Fruit fly (Drosophila melanogaster) whole organism, embryonic: ENCODE data around the gene CG10651.

Experiments
- Atf6 ChIP-seq: fragments of 200-800 bp; sonication (Bioruptor generic); IDR thresholded peaks from 2 replicates; pipeline ENCODE4 v1.3.6; 2022; ENCODE audit warnings: missing biosample characterization, missing genetic modification characterization
- CG13123 ChIP-seq: fragments of 200-800 bp; sonication (Bioruptor generic); optimal IDR thresholded peaks from 2 replicates; lab custom pipeline; 2016; ENCODE audit warnings: missing biosample characterization, missing genetic modification characterization
- CG1603 ChIP-seq: fragments of 200-800 bp; sonication (Bioruptor generic); optimal IDR thresholded peaks from 2 replicates; lab custom pipeline; 2019; ENCODE audit warnings: missing biosample characterization, mild to moderate bottlenecking, missing genetic modification characterization, moderate library complexity
- CG1647 ChIP-seq: fragments of 200-800 bp; sonication (Bioruptor generic); optimal IDR thresholded peaks from 3 replicates; lab custom pipeline; 2016; ENCODE audit warnings: missing biosample characterization, missing genetic modification characterization
- CG16815 ChIP-seq: fragments of 200-800 bp; sonication (Bioruptor generic); optimal IDR thresholded peaks from 3 replicates; lab custom pipeline; 2017; ENCODE audit warnings: missing biosample characterization, mild to moderate bottlenecking, missing genetic modification characterization
- CG17612 ChIP-seq: fragments of 200-800 bp; sonication (Bioruptor generic); IDR thresholded peaks from 2 replicates; pipeline ENCODE4 v1.3.6; 2022; ENCODE audit warnings: missing biosample characterization, missing genetic modification characterization
- CG17912 ChIP-seq: fragments of 200-800 bp; sonication (Bioruptor generic); optimal IDR thresholded peaks from 2 replicates; lab custom pipeline; 2018; ENCODE audit warnings: missing biosample characterization, mild to moderate bottlenecking, missing genetic modification characterization
- CG2202 ChIP-seq: fragments of 200-800 bp; sonication (Bioruptor generic); optimal IDR thresholded peaks from 2 replicates; lab custom pipeline; 2018; ENCODE audit warnings: missing biosample characterization, mild to moderate bottlenecking, missing genetic modification characterization
- CG2678 ChIP-seq: fragments of 200-800 bp; sonication (Bioruptor generic); optimal IDR thresholded peaks from 3 replicates; lab custom pipeline; 2019; ENCODE audit warnings: missing biosample characterization, mild to moderate bottlenecking, missing genetic modification characterization, moderate library complexity
- CG2712 ChIP-seq: fragments of 200-800 bp; optimal IDR thresholded peaks from 3 replicates; lab custom pipeline; 2019; ENCODE audit warnings: missing biosample characterization, mild to moderate bottlenecking, missing genetic modification characterization, moderate library complexity
- CG2875 ChIP-seq: fragments of 200-800 bp; sonication (Bioruptor generic); optimal IDR thresholded peaks from 2 replicates; lab custom pipeline; 2017; ENCODE audit warnings: missing biosample characterization, mild to moderate bottlenecking, missing genetic modification characterization, missing genetic modification reagents
- CG3847 ChIP-seq: fragments of 200-800 bp; sonication (Bioruptor generic); IDR thresholded peaks from 2 replicates; pipeline ENCODE4 v1.3.6; 2022; ENCODE audit warnings: missing biosample characterization, missing genetic modification characterization
- CG6175 ChIP-seq: fragments of 200-800 bp; sonication (Bioruptor generic); IDR thresholded peaks from 3 replicates; pipeline ENCODE4 v1.3.6; 2022; ENCODE audit warnings: missing biosample characterization, missing genetic modification characterization
- CG7357 ChIP-seq: fragments of 200-800 bp; sonication (Bioruptor generic); IDR thresholded peaks from 3 replicates; pipeline ENCODE4 v1.3.6; 2022; ENCODE audit warnings: missing biosample characterization, missing genetic modification characterization
- CG8478 ChIP-seq: fragments of >200 bp; optimal IDR thresholded peaks from 2 replicates; lab custom pipeline; 2018
- CG9727 ChIP-seq: fragments of 200-800 bp; sonication (Bioruptor generic); optimal IDR thresholded peaks from 3 replicates; lab custom pipeline; 2017; ENCODE audit warnings: missing biosample characterization, mild to moderate bottlenecking, missing genetic modification characterization
- Doc2 ChIP-seq: fragments of 200-800 bp; sonication (Bioruptor generic); IDR thresholded peaks from 2 replicates; pipeline ENCODE4 v1.3.6; 2022; ENCODE audit warnings: missing biosample characterization, missing genetic modification characterization
- HLHmδ ChIP-seq: fragments of 200-800 bp; sonication (Bioruptor generic); optimal IDR thresholded peaks from 2 replicates; lab custom pipeline; 2018; ENCODE audit warnings: missing biosample characterization, mild to moderate bottlenecking, missing genetic modification characterization, moderate library complexity
- Hr3 ChIP-seq: fragments of 200-800 bp; sonication (Bioruptor generic); optimal IDR thresholded peaks from 3 replicates; lab custom pipeline; 2016; ENCODE audit warnings: missing biosample characterization, missing genetic modification characterization
- Hr39 ChIP-seq: fragments of >200 bp; optimal IDR thresholded peaks from 2 replicates; lab custom pipeline; 2017
- Kr ChIP-seq: fragments of 200-800 bp; sonication (Bioruptor generic); optimal IDR thresholded peaks from 2 replicates; lab custom pipeline; 2017; ENCODE audit warnings: missing biosample characterization, mild to moderate bottlenecking, missing genetic modification characterization
- MTF-1 ChIP-seq: fragments of 200-800 bp; sonication (Bioruptor generic); optimal IDR thresholded peaks from 2 replicates; lab custom pipeline; 2018; ENCODE audit warnings: missing biosample characterization, mild to moderate bottlenecking, missing genetic modification characterization, borderline replicate concordance
- Meics ChIP-seq: fragments of 200-800 bp; sonication (Bioruptor generic); optimal IDR thresholded peaks from 2 replicates; lab custom pipeline; 2017; ENCODE audit warnings: missing biosample characterization, mild to moderate bottlenecking, missing genetic modification characterization
- Side ChIP-seq: fragments of 200-800 bp; sonication (Bioruptor generic); optimal IDR thresholded peaks from 2 replicates; lab custom pipeline; 2016; ENCODE audit warnings: missing biosample characterization, missing genetic modification characterization
- Sox100B ChIP-seq: fragments of 200-800 bp; sonication (Bioruptor generic); optimal IDR thresholded peaks from 3 replicates; lab custom pipeline; 2018; ENCODE audit warnings: missing biosample characterization, mild to moderate bottlenecking, missing genetic modification characterization
- TFAM ChIP-seq: fragments of 200-800 bp; sonication (Bioruptor generic); optimal IDR thresholded peaks from 2 replicates; lab custom pipeline; 2017; ENCODE audit warnings: missing biosample characterization, missing genetic modification characterization, inconsistent platforms
- ara ChIP-seq: fragments of 200-800 bp; sonication (Bioruptor generic); IDR thresholded peaks from 2 replicates; pipeline ENCODE4 v1.3.6; 2022; ENCODE audit warnings: missing biosample characterization, missing genetic modification characterization
- ase ChIP-seq: fragments of 200-800 bp; sonication (Bioruptor generic); IDR thresholded peaks from 3 replicates; pipeline ENCODE4 v1.3.6; 2022; ENCODE audit warnings: missing biosample characterization, missing genetic modification characterization
- btn ChIP-seq: fragments of 200-800 bp; sonication (Bioruptor generic); optimal IDR thresholded peaks from 2 replicates; lab custom pipeline; 2016; ENCODE audit warnings: missing biosample characterization, missing genetic modification characterization
- corto ChIP-seq: fragments of 200-800 bp; sonication (Bioruptor generic); optimal IDR thresholded peaks from 2 replicates; lab custom pipeline; 2016; ENCODE audit warnings: missing biosample characterization, mild to moderate bottlenecking, missing genetic modification characterization, moderate library complexity
- crc ChIP-seq: fragments of 200-800 bp; sonication (Bioruptor generic); optimal IDR thresholded peaks from 2 replicates; lab custom pipeline; 2016; ENCODE audit warnings: missing biosample characterization, missing genetic modification characterization
- crol ChIP-seq: fragments of 200-800 bp; sonication (Bioruptor generic); IDR thresholded peaks from 2 replicates; pipeline ENCODE4 v1.3.6; 2022; ENCODE audit warnings: missing biosample characterization, missing genetic modification characterization
- eve ChIP-seq, 2 experiments: fragments of >200 bp; optimal IDR thresholded peaks; 2 replicates each; lab custom pipeline; 2017; ENCODE audit warnings: missing biosample characterization in 2 of 2, missing genetic modification characterization in 2 of 2
- fd96Cb ChIP-seq: fragments of 200-800 bp; sonication (Bioruptor generic); optimal IDR thresholded peaks from 2 replicates; lab custom pipeline; 2018; ENCODE audit warnings: missing biosample characterization, mild to moderate bottlenecking, missing genetic modification characterization, moderate library complexity
- ftz-f1 ChIP-seq: fragments of 200-800 bp; sonication (Bioruptor generic); optimal IDR thresholded peaks from 2 replicates; lab custom pipeline; 2016; ENCODE audit warnings: missing biosample characterization, missing genetic modification characterization
- gsb-n ChIP-seq: fragments of 200-800 bp; sonication (Bioruptor generic); optimal IDR thresholded peaks from 3 replicates; lab custom pipeline; 2018; ENCODE audit warnings: missing biosample characterization, mild to moderate bottlenecking, missing genetic modification characterization
- her ChIP-seq: fragments of 200-800 bp; sonication (Bioruptor generic); optimal IDR thresholded peaks from 2 replicates; lab custom pipeline; 2016; ENCODE audit warnings: missing biosample characterization, missing genetic modification characterization
- hkb ChIP-seq, 2 experiments: fragments of 200-800 bp in 1 of 2; fragments of >200 bp in 1 of 2; sonication (Bioruptor generic) in 1 of 2; IDR thresholded peaks in 1 of 2; optimal IDR thresholded peaks in 1 of 2; 2 replicates each; pipeline versions ENCODE4 v1.3.6 to Lab custom; 2017 to 2022; ENCODE audit warnings: missing biosample characterization in 1 of 2, missing genetic modification characterization in 1 of 2
- jing ChIP-seq: fragments of 200-800 bp; sonication (Bioruptor generic); optimal IDR thresholded peaks from 2 replicates; lab custom pipeline; 2018; ENCODE audit warnings: missing biosample characterization, mild to moderate bottlenecking, missing genetic modification characterization
- lola ChIP-seq, 3 experiments: fragments of >200 bp in 2 of 3; fragments of 200-800 bp in 1 of 3; sonication (Bioruptor generic) in 1 of 3; optimal IDR thresholded peaks; 2 replicates each; lab custom pipeline; 2017 to 2019; ENCODE audit warnings: missing biosample characterization in 3 of 3, missing genetic modification characterization in 3 of 3, mild to moderate bottlenecking in 1 of 3, moderate library complexity in 1 of 3
- luna ChIP-seq: fragments of 200-800 bp; sonication (Bioruptor generic); optimal IDR thresholded peaks from 2 replicates; lab custom pipeline; 2016; ENCODE audit warnings: missing biosample characterization, missing genetic modification characterization
- pb ChIP-seq: fragments of 200-800 bp; sonication (Bioruptor generic); optimal IDR thresholded peaks from 3 replicates; lab custom pipeline; 2016; ENCODE audit warnings: missing biosample characterization, missing genetic modification characterization
- ro ChIP-seq: fragments of 200-800 bp; sonication (Bioruptor generic); IDR thresholded peaks from 2 replicates; pipeline ENCODE4 v1.3.6; 2022; ENCODE audit warnings: missing biosample characterization, missing genetic modification characterization
- run ChIP-seq: fragments of 200-800 bp; sonication (Bioruptor generic); optimal IDR thresholded peaks from 3 replicates; lab custom pipeline; 2018; ENCODE audit warnings: missing biosample characterization, mild to moderate bottlenecking, missing genetic modification characterization
- sens-2 ChIP-seq: fragments of 200-800 bp; sonication (Bioruptor generic); IDR thresholded peaks from 2 replicates; pipeline ENCODE4 v1.3.6; 2022; ENCODE audit warnings: missing biosample characterization, missing genetic modification characterization
- sima ChIP-seq: fragments of 200-800 bp; sonication (Bioruptor generic); optimal IDR thresholded peaks from 2 replicates; lab custom pipeline; 2016; ENCODE audit warnings: missing biosample characterization, missing genetic modification characterization
- ttk ChIP-seq: fragments of 200-800 bp; sonication (Bioruptor generic); IDR thresholded peaks from 2 replicates; pipeline ENCODE4 v2.1.2; 2022; ENCODE audit warnings: missing biosample characterization, missing genetic modification characterization
- tx ChIP-seq: fragments of 200-800 bp; sonication (Bioruptor generic); optimal IDR thresholded peaks from 2 replicates; lab custom pipeline; 2016; ENCODE audit warnings: missing biosample characterization, missing genetic modification characterization
- unpg ChIP-seq: fragments of 200-800 bp; sonication (Bioruptor generic); optimal IDR thresholded peaks from 3 replicates; lab custom pipeline; 2018; ENCODE audit warnings: missing biosample characterization, mild to moderate bottlenecking, missing genetic modification characterization, moderate library complexity

CG10651 gene

DNA sequence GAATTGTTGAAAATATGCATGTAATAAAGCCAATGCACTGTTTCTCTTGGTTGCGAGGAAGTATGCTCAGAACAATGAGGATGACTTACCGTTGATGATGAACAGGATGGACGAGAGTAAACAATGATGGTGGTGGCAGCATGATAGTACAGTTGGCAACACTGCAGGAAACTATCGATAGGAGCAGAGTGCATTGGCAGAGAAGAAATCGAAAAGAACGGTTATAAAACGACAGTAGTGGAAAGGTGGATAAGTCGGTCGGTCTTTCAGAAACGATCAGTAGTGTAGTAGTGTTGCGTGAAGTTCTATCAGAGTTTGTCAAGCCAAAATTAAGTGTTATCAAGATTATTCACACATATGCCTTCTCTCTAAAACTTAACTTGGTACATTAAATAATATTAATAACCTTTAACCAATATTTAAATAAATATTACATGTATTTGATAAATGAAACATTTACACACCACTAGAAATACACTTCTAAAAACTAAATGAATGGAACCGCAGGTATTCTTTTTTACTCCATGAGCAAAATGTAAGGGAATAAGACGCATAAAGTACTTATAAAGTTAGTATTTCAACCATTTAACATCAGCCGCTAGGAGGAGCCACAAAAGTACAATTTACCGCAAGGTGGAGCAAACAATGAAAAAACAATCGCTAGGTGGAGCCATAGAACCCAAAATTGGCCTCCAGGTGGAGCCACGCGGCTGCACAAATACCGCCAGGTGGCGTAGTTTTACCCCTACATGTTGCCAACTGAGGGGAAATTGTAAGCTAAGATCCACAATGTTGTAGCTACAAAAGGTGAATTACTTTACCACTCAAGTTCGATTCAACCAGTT lies 14.1 kb downstream of the CG10651 start (continued):
- TF ChIP-seq Sox100B (GFP tag; lab: Kevin White, UChicago): peak; percentile 57
- TF ChIP-seq CG9727 (GFP tag; lab: Kevin White, UChicago): peak; percentile 85
- peak; percentile 10 for TF ChIP-seq run (tag; lab: Kevin White, UChicago)
- TF ChIP-seq ro (GFP tag; lab: Robert Waterston, UW): peak; percentile 86
- peak; percentile 74 for TF ChIP-seq CG2678 (tag; lab: Kevin White, UChicago)
- no peak for TF ChIP-seq ftz-f1 (GFP tag; lab: Kevin White, UChicago)
- peak; percentile 86 for TF ChIP-seq CG1647 (GFP tag; lab: Kevin White, UChicago)
- TF ChIP-seq pb (GFP tag; lab: Kevin White, UChicago): peak; percentile 95
- TF ChIP-seq btn (GFP tag; lab: Kevin White, UChicago): peak; percentile 70
- peak; percentile 75 for TF ChIP-seq fd96Cb (tag; lab: Kevin White, UChicago)
- TF ChIP-seq HLHmδ (GFP tag; lab: Kevin White, UChicago): peak; percentile 91
- TF ChIP-seq ara (GFP tag; lab: Robert Waterston, UW): peak; percentile 80
- TF ChIP-seq Doc2 (GFP tag; lab: Robert Waterston, UW): peak; percentile 83
- TF ChIP-seq jing: peak; percentile 74
- no peak for TF ChIP-seq Hr39 (lab: Kevin White, UChicago)
- no peak for TF ChIP-seq corto (GFP tag; lab: Kevin White, UChicago)
- peak; percentile 65 for TF ChIP-seq Atf6 (GFP tag; lab: Robert Waterston, UW)
- TF ChIP-seq CG2712 (tag; lab: Kevin White, UChicago): peak; percentile 80
- TF ChIP-seq luna: peak; percentile 87
- TF ChIP-seq CG3847 (GFP tag; lab: Robert Waterston, UW): peak; percentile 88
- TF ChIP-seq ase (GFP tag; lab: Robert Waterston, UW): peak; percentile 93
- peak; percentile 92 for TF ChIP-seq CG16815 (GFP tag; lab: Kevin White, UChicago)
- peak; percentile 87 for TF ChIP-seq tx (GFP tag; lab: Kevin White, UChicago)
- TF ChIP-seq hkb (optimal IDR thresholded peaks at IDR 0.05; lab: Kevin White, UChicago): peak; percentile 80
- no peak; the same call in 1 of the 2 replicates for TF ChIP-seq hkb (GFP tag; IDR thresholded peaks at IDR 0.05; lab: Robert Waterston, UW)
- peak in 1 of 3 experiments; percentile 70 for TF ChIP-seq lola (GFP tag; optimal IDR thresholded peaks at IDR 0.05; lab: Kevin White, UChicago)
- TF ChIP-seq TFAM (GFP tag; lab: Kevin White, UChicago): no peak
- peak; percentile 77; the same call in 2 of the 3 replicates for TF ChIP-seq CG7357 (GFP tag; lab: Robert Waterston, UW)
- peak; percentile 70 for TF ChIP-seq CG13123
- peak; percentile 61 for TF ChIP-seq crc (GFP tag; lab: Kevin White, UChicago)
- TF ChIP-seq Side (GFP tag; lab: Kevin White, UChicago): peak; percentile 86
- TF ChIP-seq CG17612: peak; percentile 76
- TF ChIP-seq Kr (GFP tag; lab: Kevin White, UChicago): no peak
- peak; percentile 5 for TF ChIP-seq sima (GFP tag; lab: Kevin White, UChicago)
- TF ChIP-seq ttk (GFP tag; lab: Robert Waterston, UW): peak; percentile 85
- peak; percentile 79 for TF ChIP-seq sens-2
- TF ChIP-seq her (GFP tag; lab: Kevin White, UChicago): peak; percentile 89
- peak in 1 of 2 experiments; percentile 89 for TF ChIP-seq eve (GFP tag; optimal IDR thresholded peaks at IDR 0.05; lab: Kevin White, UChicago)
- TF ChIP-seq crol (GFP tag; lab: Robert Waterston, UW): no peak
- TF ChIP-seq Hr3 (GFP tag; lab: Kevin White, UChicago): peak; percentile 92
- TF ChIP-seq MTF-1: peak; percentile 93
- TF ChIP-seq CG6175 (GFP tag; lab: Robert Waterston, UW): peak; percentile 77
- TF ChIP-seq CG1603 (tag; lab: Kevin White, UChicago): peak; percentile 90
- TF ChIP-seq CG2875 (GFP tag; lab: Kevin White, UChicago): peak; percentile 66
- TF ChIP-seq CG2202 (tag; lab: Kevin White, UChicago): peak; percentile 47
- TF ChIP-seq CG8478 (lab: Kevin White, UChicago): peak; percentile 90
- peak; percentile 92 for TF ChIP-seq CG17912 (GFP tag; lab: Kevin White, UChicago)
- TF ChIP-seq gsb-n (tag; lab: Kevin White, UChicago): peak; percentile 64
- peak; percentile 72 for TF ChIP-seq unpg (GFP tag; lab: Kevin White, UChicago)
- TF ChIP-seq Meics (GFP tag; lab: Kevin White, UChicago): peak; percentile 81
